Worm (Caenorhabditis elegans) whole organism, L1 larva: ENCODE measurements around the gene Y26G10.1.

Source experiments
- aly-2 ChIP-seq: fragments of 150-350 bp; optimal IDR thresholded peaks from 2 replicates; lab custom pipeline; 2014; ENCODE audit warnings: missing biosample characterization, missing genetic modification characterization
- lin-15B ChIP-seq: fragments of 150-350 bp; sonication (generic microtip); optimal IDR thresholded peaks from 3 replicates; lab custom pipeline; 2014; ENCODE audit warnings: missing biosample characterization, missing genetic modification characterization

DNA sequence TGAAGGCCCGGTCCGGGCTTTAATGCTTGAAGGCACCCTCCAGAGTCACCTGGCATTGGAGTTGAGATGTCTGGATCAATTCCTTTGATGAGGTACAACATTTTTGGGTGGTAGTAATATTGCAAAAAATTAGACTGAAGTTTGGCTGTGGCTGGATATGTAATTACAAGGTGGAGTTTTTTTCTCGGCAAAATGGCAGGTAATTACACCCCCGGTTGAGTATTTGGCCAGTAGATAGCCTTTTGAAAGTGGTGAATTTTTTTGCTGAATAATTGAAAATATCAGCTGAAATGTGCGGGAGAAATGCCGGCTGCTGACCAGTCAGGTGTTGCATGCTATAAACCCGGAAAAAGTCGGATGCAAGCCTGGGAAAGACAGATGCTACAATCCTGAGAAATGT is 3.4 kb upstream of the Y26G10.1 start, which contains the start of gene Y26G10.4:
- TF ChIP-seq aly-2 (tag; lab: Kevin White, UChicago), result no peak
- no peak for TF ChIP-seq lin-15B
